Worm (Caenorhabditis elegans) whole organism, late embryonic: ENCODE measurements around the gene irld-47.

Experiments
- ama-1 ChIP-seq: fragments of 150-350 bp; optimal IDR thresholded peaks from 2 replicates; lab custom pipeline; 2014
- ceh-22 ChIP-seq: sonication (generic microtip); optimal IDR thresholded peaks from 2 replicates; lab custom pipeline; 2017; ENCODE audit warnings: missing biosample characterization, missing genetic modification characterization
- ceh-30 ChIP-seq: fragments of 150-350 bp; optimal IDR thresholded peaks from 2 replicates; lab custom pipeline; 2014; ENCODE audit warnings: missing biosample characterization, missing genetic modification characterization
- ceh-9 ChIP-seq: sonication (generic microtip); optimal IDR thresholded peaks from 2 replicates; lab custom pipeline; 2016; ENCODE audit warnings: mild to moderate bottlenecking, missing genetic modification characterization, inconsistent platforms, missing compliant biosample characterization
- dmd-4 ChIP-seq: sonication (generic microtip); optimal IDR thresholded peaks from 2 replicates; lab custom pipeline; 2016; ENCODE audit warnings: borderline replicate concordance, missing genetic modification characterization, missing compliant biosample characterization
- elt-2 ChIP-seq: sonication (generic microtip); optimal IDR thresholded peaks from 2 replicates; lab custom pipeline; 2016; ENCODE audit warnings: missing genetic modification reagents, missing genetic modification characterization, missing compliant biosample characterization
- gmeb-2 ChIP-seq: sonication (generic microtip); optimal IDR thresholded peaks from 2 replicates; lab custom pipeline; 2016; ENCODE audit warnings: missing genetic modification characterization, inconsistent platforms, missing compliant biosample characterization
- hlh-15 ChIP-seq: sonication (generic microtip); optimal IDR thresholded peaks from 2 replicates; lab custom pipeline; 2016; ENCODE audit warnings: missing genetic modification characterization, missing compliant biosample characterization
- hlh-30 ChIP-seq: sonication (generic microtip); optimal IDR thresholded peaks from 2 replicates; lab custom pipeline; 2017; ENCODE audit warnings: antibody characterized with exemption, missing genetic modification characterization, missing compliant biosample characterization; ENCODE audit not compliant: insufficient read depth
- nhr-11 ChIP-seq: fragments of 150-350 bp; optimal IDR thresholded peaks from 2 replicates; lab custom pipeline; 2014; ENCODE audit warnings: missing biosample characterization, missing genetic modification characterization
- sox-2 ChIP-seq: fragments of 200-800 bp; sonication (Bioruptor generic); IDR thresholded peaks from 2 replicates; pipeline ENCODE4 v1.3.6; 2022; ENCODE audit warnings: missing genetic modification reagents, missing genetic modification characterization, missing compliant biosample characterization
- syd-9 ChIP-seq: sonication (generic microtip); optimal IDR thresholded peaks from 2 replicates; lab custom pipeline; 2016; ENCODE audit warnings: mild to moderate bottlenecking, missing genetic modification characterization, moderate library complexity, missing compliant biosample characterization

DNA sequence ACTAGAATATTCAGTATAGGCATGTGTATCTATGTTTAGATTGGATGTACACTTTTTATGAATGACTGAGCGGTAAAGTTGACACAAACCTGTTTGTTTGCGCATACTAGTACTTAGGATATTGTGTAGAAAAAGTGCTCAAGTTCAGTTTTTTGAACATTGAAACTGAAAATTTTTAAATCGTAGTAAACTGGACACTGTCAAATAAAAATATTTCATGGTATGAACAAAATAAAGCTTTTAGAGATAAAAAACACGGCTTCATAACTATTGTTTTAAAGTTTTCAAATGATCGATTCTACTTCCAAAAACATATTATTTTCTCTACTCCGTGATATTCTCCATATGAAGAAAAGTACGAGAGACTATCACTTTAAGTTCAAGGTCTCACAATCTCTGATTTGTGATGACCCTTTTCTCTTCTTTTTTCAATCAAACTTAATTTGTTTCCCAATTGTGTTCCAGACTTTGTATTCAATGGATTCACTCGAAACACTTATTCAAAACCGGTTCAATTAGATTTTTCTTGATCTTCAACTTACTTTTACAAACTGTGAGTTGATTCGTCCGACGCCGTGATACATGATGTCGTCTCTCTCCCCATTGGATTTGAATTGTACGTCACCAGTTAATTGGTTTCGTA lies 30.8 kb downstream of the irld-47 start:
- TF ChIP-seq nhr-11 (tag; lab: Kevin White, UChicago) (no peak), syd-9 (tag; lab: Kevin White, UChicago) (no peak), gmeb-2 (tag; lab: Kevin White, UChicago) (no peak), hlh-15 (no peak), ceh-9 (no peak), elt-2 (no peak), sox-2 (GFP tag; lab: Robert Waterston, UW) (no peak), ceh-30 (tag; lab: Kevin White, UChicago) (no peak), hlh-30 (tag; lab: Kevin White, UChicago) (no peak), ama-1 (no peak), ceh-22 (tag; lab: Kevin White, UChicago) (no peak), dmd-4 (no peak)
